Worm (Caenorhabditis elegans): ENCODE measurements around the gene nspg-12.

The nspg-12 gene

ce11 chrX:5293862-5294261, 36.8 kb downstream of the nspg-12 start:
- no peak for TF ChIP-seq unc-62 (GFP tag; optimal IDR thresholded peaks at IDR 0.05)

DNA sequence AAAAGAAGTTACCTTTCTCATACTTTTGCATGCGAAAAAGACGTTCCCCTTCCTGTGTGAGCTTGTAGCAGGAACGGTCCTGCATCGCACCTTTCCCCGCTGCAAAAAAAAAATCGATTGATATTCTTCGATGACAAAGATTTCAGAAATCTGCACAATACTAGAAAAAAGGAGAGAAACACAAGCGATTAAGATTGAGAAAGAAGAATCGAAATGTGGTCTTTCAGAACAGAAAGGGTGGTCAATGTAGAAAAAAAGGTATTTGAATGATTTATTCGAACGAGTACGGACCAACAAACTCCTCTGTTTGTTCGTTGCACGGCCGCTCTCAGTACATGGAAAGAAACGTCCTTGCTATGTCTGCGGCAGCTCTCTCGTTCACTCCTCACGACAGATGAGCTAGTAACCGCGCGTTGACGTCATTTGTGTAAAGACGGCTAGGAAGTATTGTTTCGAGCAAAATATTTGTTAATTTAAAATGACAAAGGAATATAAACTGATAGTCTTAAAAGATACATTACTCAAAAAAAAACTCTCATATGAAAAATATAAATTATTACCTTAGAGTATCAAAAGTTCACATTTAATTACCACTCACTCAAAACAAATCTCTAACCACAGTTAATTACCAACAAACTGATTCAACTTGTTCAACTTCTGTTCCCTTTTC, 41.0 kb downstream of the nspg-12 start, which contains the start of gene ift-81:
ift-81 (plus strand) TSS at position 620 of the 670 bp plus-strand sequence.
- TF ChIP-seq unc-62 (GFP tag; optimal IDR thresholded peaks at IDR 0.05), result no peak

DNA sequence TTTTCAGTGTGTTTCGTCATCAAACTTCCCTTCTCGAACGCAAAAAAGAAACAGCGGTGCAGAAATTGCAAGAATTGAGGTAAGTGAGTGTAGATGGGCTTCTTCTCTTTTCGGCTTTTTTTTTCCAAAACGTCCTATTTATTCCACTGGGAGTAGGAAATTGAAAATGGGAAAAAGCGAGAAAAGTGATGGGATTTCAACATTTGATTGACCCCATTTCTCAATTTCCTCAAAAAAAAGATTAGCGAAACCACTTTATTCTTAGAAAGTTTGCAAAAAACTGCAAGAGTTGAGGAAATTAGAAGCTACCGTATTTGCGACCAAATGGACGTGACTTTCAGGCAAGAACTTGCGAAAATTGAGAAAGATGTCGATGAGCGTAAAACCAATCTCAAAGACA, 46.4 kb downstream of the nspg-12 start, which contains the start of gene ags-3:
ags-3 (minus strand) TSS at position 101 of the 400 bp plus-strand sequence.
- no peak for TF ChIP-seq unc-62 (GFP tag; optimal IDR thresholded peaks at IDR 0.05)
